Worm (Caenorhabditis elegans) whole organism, midembryonic: ENCODE measurements around the gene spp-1.

Experiments used
- T22C8.4 ChIP-seq: fragments of 200-800 bp; sonication (Bioruptor generic); IDR thresholded peaks from 2 replicates; pipeline ENCODE4 v1.3.6; 2022; ENCODE audit warnings: missing genetic modification characterization, missing compliant biosample characterization
- cog-1 ChIP-seq: sonication (generic microtip); optimal IDR thresholded peaks from 2 replicates; lab custom pipeline; 2016; ENCODE audit warnings: missing genetic modification characterization, missing compliant biosample characterization
- flt-1 ChIP-seq: fragments of 200-800 bp; sonication (Bioruptor generic); IDR thresholded peaks from 2 replicates; pipeline ENCODE4 v1.3.6; 2022; ENCODE audit warnings: missing genetic modification characterization, missing compliant biosample characterization
- klf-2 ChIP-seq: fragments of 200-800 bp; sonication (Bioruptor generic); conservative IDR thresholded peaks from 2 replicates; pipeline ENCODE4 v1.3.6; 2022; ENCODE audit warnings: missing genetic modification reagents, missing genetic modification characterization, missing compliant biosample characterization
- med-1 ChIP-seq: sonication (generic microtip); optimal IDR thresholded peaks from 2 replicates; lab custom pipeline; 2017; ENCODE audit warnings: missing genetic modification characterization, mild to moderate bottlenecking, missing compliant biosample characterization, antibody characterized with exemption, missing genetic modification reagents; ENCODE audit not compliant: insufficient read depth
- ref-1 ChIP-seq: fragments of 200-800 bp; sonication (Bioruptor generic); conservative IDR thresholded peaks from 2 replicates; pipeline ENCODE4 v1.3.6; 2022; ENCODE audit warnings: missing genetic modification reagents, missing genetic modification characterization, missing compliant biosample characterization
- tab-1 ChIP-seq: fragments of 200-800 bp; sonication (Bioruptor generic); IDR thresholded peaks from 2 replicates; pipeline ENCODE4 v1.3.6; 2022; ENCODE audit warnings: missing genetic modification characterization, missing compliant biosample characterization
- ztf-23 ChIP-seq: fragments of 200-800 bp; sonication (Bioruptor generic); IDR thresholded peaks from 2 replicates; pipeline ENCODE4 v1.3.6; 2022; ENCODE audit warnings: missing genetic modification reagents, missing genetic modification characterization, missing compliant biosample characterization

- TF ChIP-seq ref-1 (no peak), T22C8.4 (GFP tag; lab: Robert Waterston, UW) (no peak), med-1 (GFP tag; lab: Kevin White, UChicago) (no peak), flt-1 (no peak), cog-1 (no peak), tab-1 (GFP tag; lab: Robert Waterston, UW) (no peak), ztf-23 (GFP tag; lab: Robert Waterston, UW) (no peak), klf-2 (GFP tag; lab: Robert Waterston, UW) (no peak)
Observed at ce11 chrIII:10318062-10318609, 37.3 kb downstream of the spp-1 start, which contains the start of the genes unc-50 and ostf-4.
